Fruit fly (Drosophila melanogaster): ENCODE results near the gene Patr-1.

Patr-1 gene

DNA sequence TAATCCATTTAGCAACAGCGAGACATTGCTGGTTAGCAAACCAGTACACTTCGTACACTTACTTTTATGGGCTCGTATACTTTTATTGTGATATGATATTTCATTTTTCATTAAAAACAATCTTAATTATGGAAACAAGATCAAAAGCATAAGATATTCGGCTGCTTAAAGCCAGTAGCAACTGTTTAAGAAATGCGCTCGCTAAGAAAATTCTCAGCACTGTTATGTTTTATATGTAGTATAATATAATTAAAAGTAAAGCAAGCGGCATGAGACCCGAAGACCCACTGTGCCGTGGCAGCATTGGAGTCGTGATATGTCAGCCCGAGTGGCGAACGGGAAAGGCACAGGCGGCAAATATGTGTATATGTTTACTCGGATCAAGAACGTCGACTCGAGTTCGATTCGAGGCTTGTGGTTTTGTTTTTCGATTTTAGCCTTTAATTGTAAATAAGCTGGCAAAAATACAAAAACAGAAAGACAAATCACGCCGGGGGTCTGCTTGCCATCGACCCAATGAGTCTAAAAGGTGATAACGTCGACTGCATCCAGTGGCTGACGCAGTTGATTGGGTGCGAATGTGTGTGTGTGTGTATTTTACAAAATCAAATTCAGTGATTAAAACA is 24.3 kb upstream of the Patr-1 start:
- TF ChIP-seq Hr78 (GFP tag; optimal IDR thresholded peaks at IDR 0.05) (no peak), Rel (GFP tag; optimal IDR thresholded peaks at IDR 0.05) (no peak), Rel (tag; optimal IDR thresholded peaks at IDR 0.05) (peak; percentile 39)

DNA sequence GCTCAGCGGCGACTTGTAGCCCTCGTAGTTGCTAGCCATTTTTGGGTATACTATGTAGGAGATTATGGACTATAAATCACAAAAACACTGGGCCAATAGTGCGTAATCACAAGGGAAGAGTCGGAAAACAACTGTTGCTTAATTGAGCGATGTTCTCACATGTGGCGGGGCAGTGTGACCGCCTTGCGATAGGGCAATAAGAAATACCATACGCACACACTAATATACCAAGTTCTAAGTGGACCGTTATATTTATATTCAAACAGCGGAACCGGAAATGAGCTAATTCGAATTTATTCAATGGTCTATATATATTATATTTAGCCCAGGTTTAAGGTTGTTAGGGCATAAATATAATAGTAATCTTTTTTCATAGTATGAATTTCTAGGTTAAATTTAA is 22.4 kb upstream of the Patr-1 start, which contains the start of gene Adsl:
Gene Adsl, minus strand, starts transcription at position 165 of the 400 bp plus-strand sequence.
- no peak for TF ChIP-seq Dfd (GFP tag; optimal IDR thresholded peaks at IDR 0.05)
- no peak for TF ChIP-seq Dif (GFP tag; optimal IDR thresholded peaks at IDR 0.05; ENCODE audit: partially characterized antibody)
- peak; percentile 53 for TF ChIP-seq OdsH (GFP tag; optimal IDR thresholded peaks at IDR 0.05)
- TF ChIP-seq woc (GFP tag; optimal IDR thresholded peaks at IDR 0.05) = no peak
- TF ChIP-seq Hnf4 (GFP tag; optimal IDR thresholded peaks at IDR 0.05) = peak; percentile 38
- TF ChIP-seq dmrt93B (GFP tag; optimal IDR thresholded peaks at IDR 0.05) = peak; percentile 63
- no peak for TF ChIP-seq tai (GFP tag; optimal IDR thresholded peaks at IDR 0.05)
- peak; percentile 57 for TF ChIP-seq h (GFP tag; optimal IDR thresholded peaks at IDR 0.05)
- TF ChIP-seq Mio (GFP tag; optimal IDR thresholded peaks at IDR 0.05) = no peak
- peak; percentile 15 for TF ChIP-seq sv (GFP tag; optimal IDR thresholded peaks at IDR 0.05)
- TF ChIP-seq Jra (GFP tag; optimal IDR thresholded peaks at IDR 0.05) = no peak
- no peak for TF ChIP-seq GATAd (GFP tag; optimal IDR thresholded peaks at IDR 0.05)
- no peak for TF ChIP-seq Vsx2 (GFP tag; optimal IDR thresholded peaks at IDR 0.05; ENCODE audit: partially characterized antibody)
- no peak for TF ChIP-seq dsf (GFP tag; optimal IDR thresholded peaks at IDR 0.05; ENCODE audit: borderline replicate concordance)
- no peak for TF ChIP-seq ey (GFP tag; optimal IDR thresholded peaks at IDR 0.05)
- TF ChIP-seq rgr (GFP tag; optimal IDR thresholded peaks at IDR 0.05) = no peak
- TF ChIP-seq lola (GFP tag; optimal IDR thresholded peaks at IDR 0.05) = no peak
- TF ChIP-seq CG9705 (GFP tag; optimal IDR thresholded peaks at IDR 0.05) = peak; percentile 65
- TF ChIP-seq Sp1 (GFP tag; optimal IDR thresholded peaks at IDR 0.05) = peak; percentile 66
- no peak for TF ChIP-seq psq (GFP tag; optimal IDR thresholded peaks at IDR 0.05)
- TF ChIP-seq HLH106 (tag; optimal IDR thresholded peaks at IDR 0.05) = peak; percentile 54
- TF ChIP-seq brk (GFP tag; optimal IDR thresholded peaks at IDR 0.05) = no peak
- TF ChIP-seq N (GFP tag; optimal IDR thresholded peaks at IDR 0.05) = no peak
- TF ChIP-seq CrebA (GFP tag; optimal IDR thresholded peaks at IDR 0.05; ENCODE audit: borderline replicate concordance) = peak; percentile 32
- no peak for TF ChIP-seq Myc (optimal IDR thresholded peaks at IDR 0.05)
- TF ChIP-seq Hr78 (GFP tag; optimal IDR thresholded peaks at IDR 0.05) = no peak
- TF ChIP-seq Abd-B (GFP tag; optimal IDR thresholded peaks at IDR 0.05) = no peak
- TF ChIP-seq usp (GFP tag; optimal IDR thresholded peaks at IDR 0.05) = no peak
- TF ChIP-seq pan (optimal IDR thresholded peaks at IDR 0.05) = no peak
- TF ChIP-seq sage (GFP tag; optimal IDR thresholded peaks at IDR 0.05) = peak; percentile 34
- TF ChIP-seq dl (GFP tag; optimal IDR thresholded peaks at IDR 0.05; ENCODE audit: insufficient read depth in 1 of 2, partially characterized antibody in 2 of 2) = no peak
- peak; percentile 46 for TF ChIP-seq Hr83 (GFP tag; optimal IDR thresholded peaks at IDR 0.05; ENCODE audit: poor library complexity, severe bottlenecking)
- TF ChIP-seq fru (GFP tag; optimal IDR thresholded peaks at IDR 0.05) = no peak
- TF ChIP-seq jim (GFP tag; optimal IDR thresholded peaks at IDR 0.05) = no peak
- no peak for TF ChIP-seq CG32264 (GFP tag; optimal IDR thresholded peaks at IDR 0.05)
- TF ChIP-seq br (GFP tag; optimal IDR thresholded peaks at IDR 0.05) = peak; percentile 29
- TF ChIP-seq foxo (GFP tag; optimal IDR thresholded peaks at IDR 0.05) = peak in 1 of 2 experiments; percentile 37
- TF ChIP-seq Rel (GFP tag; optimal IDR thresholded peaks at IDR 0.05) = no peak
- no peak for TF ChIP-seq Rel (tag; optimal IDR thresholded peaks at IDR 0.05)

DNA sequence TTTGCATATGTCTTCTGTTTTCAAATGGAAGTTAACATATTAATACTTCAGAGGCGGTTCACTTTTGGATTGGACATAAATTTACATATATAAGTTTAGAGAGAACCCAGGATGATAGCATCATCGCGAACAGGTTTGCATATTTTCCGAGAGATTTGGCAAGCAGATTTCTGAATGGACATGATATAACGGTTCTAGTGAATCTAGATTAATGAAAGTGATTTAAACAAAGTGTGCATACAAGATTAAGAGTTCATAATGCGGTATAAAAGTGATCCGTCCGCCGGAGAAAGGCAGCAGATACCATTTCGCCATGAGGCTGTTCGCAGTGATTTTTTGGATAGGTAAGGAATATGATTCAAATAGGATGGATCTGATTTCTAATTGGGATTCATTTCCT is 15.0 kb upstream of the Patr-1 start, which contains the start of gene CG5225:
Gene CG5225, plus strand, starts transcription at position 301 of the 400 bp plus-strand sequence.
- TF ChIP-seq rgr (GFP tag; optimal IDR thresholded peaks at IDR 0.05) (no peak), brk (GFP tag; optimal IDR thresholded peaks at IDR 0.05) (no peak)

Data from whole organism, wandering third instar larva.